Fruit fly (Drosophila melanogaster) whole organism, embryonic: ENCODE results near the gene LanB2.
A peak's percentile ranks its signal among the peaks of the same experiment; 100 is the strongest.

Source experiments
- Ada2b ChIP-seq: fragments of 200-800 bp; sonication (Bioruptor generic); IDR thresholded peaks from 2 replicates; pipeline ENCODE4 v1.3.6; 2022; ENCODE audit warnings: missing biosample characterization, missing genetic modification characterization
- Bgb ChIP-seq: fragments of 200-800 bp; sonication (Bioruptor generic); IDR thresholded peaks from 2 replicates; pipeline ENCODE4 v1.3.6; 2022; ENCODE audit warnings: missing biosample characterization, missing genetic modification characterization; ENCODE audit not compliant: partially characterized antibody
- CG10654 ChIP-seq: fragments of 200-800 bp; sonication (Bioruptor generic); optimal IDR thresholded peaks from 2 replicates; lab custom pipeline; 2016; ENCODE audit warnings: missing biosample characterization, missing genetic modification characterization
- CG13894 ChIP-seq: fragments of 200-800 bp; sonication (Bioruptor generic); optimal IDR thresholded peaks from 3 replicates; lab custom pipeline; 2018; ENCODE audit warnings: missing biosample characterization, mild to moderate bottlenecking, missing genetic modification characterization, moderate library complexity
- CG14860 ChIP-seq: fragments of 200-800 bp; sonication (Bioruptor generic); IDR thresholded peaks from 3 replicates; pipeline ENCODE4 v1.3.6; 2022; ENCODE audit warnings: missing biosample characterization, missing genetic modification characterization; ENCODE audit not compliant: partially characterized antibody
- CG2116 ChIP-seq: fragments of 200-800 bp; sonication (Bioruptor generic); optimal IDR thresholded peaks from 3 replicates; lab custom pipeline; 2018; ENCODE audit warnings: missing biosample characterization, mild to moderate bottlenecking, missing genetic modification characterization
- CG2129 ChIP-seq: fragments of 200-800 bp; sonication (Bioruptor generic); IDR thresholded peaks from 2 replicates; pipeline ENCODE4 v1.3.6; 2022; ENCODE audit warnings: missing biosample characterization, missing genetic modification characterization; ENCODE audit not compliant: partially characterized antibody
- CG2875 ChIP-seq: fragments of 200-800 bp; sonication (Bioruptor generic); optimal IDR thresholded peaks from 2 replicates; lab custom pipeline; 2017; ENCODE audit warnings: missing biosample characterization, mild to moderate bottlenecking, missing genetic modification characterization, missing genetic modification reagents
- CG2889 ChIP-seq: fragments of 200-800 bp; sonication (Bioruptor generic); IDR thresholded peaks from 3 replicates; pipeline ENCODE4 v1.3.6; 2022; ENCODE audit warnings: missing biosample characterization, missing genetic modification characterization
- CG3163 ChIP-seq: fragments of 200-800 bp; sonication (Bioruptor generic); optimal IDR thresholded peaks from 3 replicates; lab custom pipeline; 2016; ENCODE audit warnings: missing biosample characterization, missing genetic modification characterization
- CG32767 ChIP-seq: fragments of 200-800 bp; sonication (Bioruptor generic); IDR thresholded peaks from 2 replicates; pipeline ENCODE4 v1.3.6; 2022; ENCODE audit warnings: missing biosample characterization, missing genetic modification characterization
- CG6791 ChIP-seq: fragments of 200-800 bp; sonication (Bioruptor generic); IDR thresholded peaks from 3 replicates; pipeline ENCODE4 v1.3.6; 2022; ENCODE audit warnings: missing biosample characterization, missing genetic modification characterization; ENCODE audit not compliant: partially characterized antibody
- CG7271 ChIP-seq: fragments of 200-800 bp; sonication (Bioruptor generic); optimal IDR thresholded peaks from 2 replicates; lab custom pipeline; 2018; ENCODE audit warnings: missing biosample characterization, mild to moderate bottlenecking, missing genetic modification characterization, moderate library complexity
- CG7839 ChIP-seq: fragments of 200-800 bp; sonication (Bioruptor generic); optimal IDR thresholded peaks from 3 replicates; lab custom pipeline; 2018; ENCODE audit warnings: missing biosample characterization, mild to moderate bottlenecking, missing genetic modification characterization, moderate library complexity
- CG8924 ChIP-seq: fragments of 200-800 bp; optimal IDR thresholded peaks from 3 replicates; lab custom pipeline; 2019; ENCODE audit warnings: missing biosample characterization, mild to moderate bottlenecking, missing genetic modification characterization, moderate library complexity
- CG9797 ChIP-seq: fragments of 200-800 bp; sonication (Bioruptor generic); optimal IDR thresholded peaks from 3 replicates; lab custom pipeline; 2018; ENCODE audit warnings: missing biosample characterization, mild to moderate bottlenecking, missing genetic modification characterization
- CHES-1-like ChIP-seq: fragments of 200-800 bp; sonication (Bioruptor generic); optimal IDR thresholded peaks from 2 replicates; lab custom pipeline; 2016; ENCODE audit warnings: missing biosample characterization, missing genetic modification characterization
- CTCF ChIP-seq: fragments of 200-800 bp; sonication (Bioruptor generic); optimal IDR thresholded peaks from 2 replicates; lab custom pipeline; 2017; ENCODE audit warnings: missing biosample characterization, mild to moderate bottlenecking, missing genetic modification characterization, moderate library complexity
- ERR ChIP-seq: fragments of 200-800 bp; sonication (Bioruptor generic); optimal IDR thresholded peaks from 2 replicates; lab custom pipeline; 2016; ENCODE audit warnings: missing biosample characterization, missing genetic modification characterization
- HLH54F ChIP-seq: fragments of 200-800 bp; sonication (Bioruptor generic); optimal IDR thresholded peaks from 3 replicates; lab custom pipeline; 2016; ENCODE audit warnings: missing biosample characterization, missing genetic modification characterization
- Hr78 ChIP-seq, 2 experiments: fragments of 200-800 bp in 1 of 2; fragments of >200 bp in 1 of 2; sonication (Bioruptor generic) in 1 of 2; optimal IDR thresholded peaks; 2 replicates each; lab custom pipeline; 2017 to 2019; ENCODE audit warnings: missing biosample characterization in 2 of 2, missing genetic modification characterization in 2 of 2, mild to moderate bottlenecking in 1 of 2, moderate library complexity in 1 of 2
- MTF-1 ChIP-seq: fragments of 200-800 bp; sonication (Bioruptor generic); optimal IDR thresholded peaks from 2 replicates; lab custom pipeline; 2018; ENCODE audit warnings: missing biosample characterization, mild to moderate bottlenecking, missing genetic modification characterization, borderline replicate concordance
- Myb ChIP-seq: fragments of 200-800 bp; sonication (Bioruptor generic); optimal IDR thresholded peaks from 2 replicates; lab custom pipeline; 2016; ENCODE audit warnings: missing biosample characterization, missing genetic modification characterization
- Nf-YA ChIP-seq: fragments of 200-800 bp; sonication (Bioruptor generic); IDR thresholded peaks from 2 replicates; pipeline ENCODE4 v1.3.6; 2022; ENCODE audit warnings: missing biosample characterization, missing genetic modification characterization
- Pdp1 ChIP-seq, 2 experiments: fragments of 200-800 bp; sonication (Bioruptor generic); optimal IDR thresholded peaks; 3 replicates each; lab custom pipeline; 2016; ENCODE audit warnings: missing biosample characterization in 2 of 2, missing genetic modification characterization in 2 of 2, mild to moderate bottlenecking in 1 of 2, moderate library complexity in 1 of 2
- Poxn ChIP-seq: fragments of 200-800 bp; sonication (Bioruptor generic); IDR thresholded peaks from 2 replicates; pipeline ENCODE4 v1.3.6; 2022; ENCODE audit warnings: missing biosample characterization, missing genetic modification characterization
- Spps ChIP-seq: fragments of 200-800 bp; sonication (Bioruptor generic); optimal IDR thresholded peaks from 2 replicates; lab custom pipeline; 2018; ENCODE audit warnings: missing biosample characterization, mild to moderate bottlenecking, missing genetic modification characterization
- Sry-β ChIP-seq: fragments of 200-800 bp; sonication (Bioruptor generic); optimal IDR thresholded peaks from 2 replicates; lab custom pipeline; 2018; ENCODE audit warnings: missing biosample characterization, mild to moderate bottlenecking, missing genetic modification characterization, moderate library complexity
- Sry-δ ChIP-seq: fragments of 200-800 bp; sonication (Bioruptor generic); optimal IDR thresholded peaks from 2 replicates; lab custom pipeline; 2016; ENCODE audit warnings: missing biosample characterization, missing genetic modification characterization
- YL-1 ChIP-seq: fragments of 200-800 bp; sonication (Bioruptor generic); optimal IDR thresholded peaks from 3 replicates; lab custom pipeline; 2017; ENCODE audit warnings: missing biosample characterization, mild to moderate bottlenecking, missing genetic modification characterization
- ab ChIP-seq: fragments of 200-800 bp; sonication (Bioruptor generic); optimal IDR thresholded peaks from 2 replicates; lab custom pipeline; 2016; ENCODE audit warnings: missing biosample characterization, missing genetic modification characterization
- gsb-n ChIP-seq: fragments of 200-800 bp; sonication (Bioruptor generic); optimal IDR thresholded peaks from 3 replicates; lab custom pipeline; 2018; ENCODE audit warnings: missing biosample characterization, mild to moderate bottlenecking, missing genetic modification characterization
- her ChIP-seq: fragments of 200-800 bp; sonication (Bioruptor generic); optimal IDR thresholded peaks from 2 replicates; lab custom pipeline; 2016; ENCODE audit warnings: missing biosample characterization, missing genetic modification characterization
- hkb ChIP-seq, 2 experiments: fragments of 200-800 bp in 1 of 2; fragments of >200 bp in 1 of 2; sonication (Bioruptor generic) in 1 of 2; IDR thresholded peaks in 1 of 2; optimal IDR thresholded peaks in 1 of 2; 2 replicates each; pipeline versions ENCODE4 v1.3.6 to Lab custom; 2017 to 2022; ENCODE audit warnings: missing biosample characterization in 1 of 2, missing genetic modification characterization in 1 of 2
- ind ChIP-seq: fragments of 200-800 bp; sonication (Bioruptor generic); optimal IDR thresholded peaks from 3 replicates; lab custom pipeline; 2016; ENCODE audit warnings: missing biosample characterization, missing genetic modification characterization
- inv ChIP-seq: fragments of 200-800 bp; sonication (Bioruptor generic); IDR thresholded peaks from 2 replicates; pipeline ENCODE4 v1.3.6; 2022; ENCODE audit warnings: missing biosample characterization, missing genetic modification characterization; ENCODE audit not compliant: partially characterized antibody
- kay ChIP-seq: fragments of 200-800 bp; sonication (Bioruptor generic); optimal IDR thresholded peaks from 2 replicates; lab custom pipeline; 2016; ENCODE audit warnings: missing biosample characterization, missing genetic modification characterization
- lab ChIP-seq: fragments of 200-800 bp; sonication (Bioruptor generic); optimal IDR thresholded peaks from 3 replicates; lab custom pipeline; 2017; ENCODE audit warnings: missing biosample characterization, missing genetic modification characterization, mild to moderate bottlenecking, moderate library complexity, missing genetic modification reagents
- lola ChIP-seq, 3 experiments: fragments of >200 bp in 2 of 3; fragments of 200-800 bp in 1 of 3; sonication (Bioruptor generic) in 1 of 3; optimal IDR thresholded peaks; 2 replicates each; lab custom pipeline; 2017 to 2019; ENCODE audit warnings: missing biosample characterization in 3 of 3, missing genetic modification characterization in 3 of 3, mild to moderate bottlenecking in 1 of 3, moderate library complexity in 1 of 3
- pb ChIP-seq: fragments of 200-800 bp; sonication (Bioruptor generic); optimal IDR thresholded peaks from 3 replicates; lab custom pipeline; 2016; ENCODE audit warnings: missing biosample characterization, missing genetic modification characterization
- pzg ChIP-seq: fragments of 200-800 bp; sonication (Bioruptor generic); optimal IDR thresholded peaks from 3 replicates; lab custom pipeline; 2018; ENCODE audit warnings: missing biosample characterization, mild to moderate bottlenecking, missing genetic modification characterization, moderate library complexity
- rib ChIP-seq: fragments of 200-800 bp; sonication (Bioruptor generic); IDR thresholded peaks from 2 replicates; pipeline ENCODE4 v1.3.6; 2022; ENCODE audit warnings: missing biosample characterization, missing genetic modification characterization
- sd ChIP-seq: fragments of 200-800 bp; sonication (Bioruptor generic); optimal IDR thresholded peaks from 3 replicates; lab custom pipeline; 2018; ENCODE audit warnings: missing biosample characterization, mild to moderate bottlenecking, missing genetic modification characterization, moderate library complexity
- shn ChIP-seq: fragments of 200-800 bp; sonication (Bioruptor generic); optimal IDR thresholded peaks from 3 replicates; lab custom pipeline; 2016; ENCODE audit warnings: missing biosample characterization, missing genetic modification characterization
- stwl ChIP-seq: fragments of 200-800 bp; sonication (Bioruptor generic); optimal IDR thresholded peaks from 3 replicates; lab custom pipeline; 2018; ENCODE audit warnings: missing biosample characterization, mild to moderate bottlenecking, missing genetic modification characterization, moderate library complexity
- tgo ChIP-seq: fragments of 200-800 bp; sonication (Bioruptor generic); IDR thresholded peaks from 3 replicates; pipeline ENCODE4 v1.3.6; 2022; ENCODE audit warnings: missing biosample characterization, missing genetic modification characterization
- wor ChIP-seq: fragments of 200-800 bp; sonication (Bioruptor generic); IDR thresholded peaks from 2 replicates; pipeline ENCODE4 v1.3.6; 2022; ENCODE audit warnings: missing biosample characterization, missing genetic modification characterization
- zen ChIP-seq: fragments of 200-800 bp; sonication (Bioruptor generic); optimal IDR thresholded peaks from 3 replicates; lab custom pipeline; 2018; ENCODE audit warnings: missing biosample characterization, mild to moderate bottlenecking, missing genetic modification characterization, moderate library complexity

The LanB2 gene

DNA sequence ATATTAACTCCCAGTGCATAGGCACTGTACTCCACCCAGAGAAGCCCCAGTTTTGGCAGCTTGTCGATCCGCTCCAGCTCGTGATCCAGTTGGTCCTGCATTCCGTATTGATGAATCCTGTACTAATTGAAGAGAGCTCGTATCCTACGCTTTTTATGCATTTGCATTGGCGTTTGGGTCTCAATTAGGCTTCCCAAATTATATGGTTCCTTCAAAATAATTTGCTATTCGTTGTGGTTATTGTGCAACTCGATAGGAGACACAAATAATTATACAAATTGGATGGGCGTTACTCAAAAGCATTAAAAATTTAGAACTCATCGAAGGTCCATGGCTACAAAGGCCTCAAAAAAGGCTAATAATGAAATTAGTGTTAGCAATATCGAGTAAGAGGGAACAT lies 14.4 kb downstream of the LanB2 start, which contains the start of gene Or67b:
Gene Or67b, minus strand, starts transcription at position 101 of the 400 bp plus-strand sequence.
- TF ChIP-seq Pdp1 (GFP tag; optimal IDR thresholded peaks at IDR 0.05; lab: Kevin White, UChicago) (no peak), Nf-YA (GFP tag; lab: Robert Waterston, UW) (no peak), MTF-1 (GFP tag; lab: Kevin White, UChicago) (no peak), CG2129 (GFP tag; lab: Robert Waterston, UW) (no peak), CG13894 (tag; lab: Kevin White, UChicago) (no peak), CG6791 (no peak)

dm6 chr3L:9629910-9630309 lies 15.2 kb downstream of the LanB2 start:
- no peak for TF ChIP-seq zen (tag; lab: Kevin White, UChicago)
- TF ChIP-seq pzg (GFP tag; lab: Kevin White, UChicago) = peak; percentile 75
- no peak for TF ChIP-seq Pdp1 (GFP tag; optimal IDR thresholded peaks at IDR 0.05; lab: Kevin White, UChicago)
- TF ChIP-seq HLH54F = no peak
- TF ChIP-seq ab (GFP tag; lab: Kevin White, UChicago) = no peak
- TF ChIP-seq CG8924 (tag; lab: Kevin White, UChicago) = no peak
- no peak for TF ChIP-seq wor (GFP tag; lab: Robert Waterston, UW)
- TF ChIP-seq Myb (GFP tag; lab: Kevin White, UChicago) = peak; percentile 99
- TF ChIP-seq CG7271 (tag; lab: Kevin White, UChicago) = no peak
- no peak for TF ChIP-seq rib (GFP tag; lab: Robert Waterston, UW)
- TF ChIP-seq her (GFP tag; lab: Kevin White, UChicago) = no peak
- TF ChIP-seq CG32767 (GFP tag; lab: Robert Waterston, UW) = no peak
- TF ChIP-seq CG9797 (GFP tag; lab: Kevin White, UChicago) = peak; percentile 62
- TF ChIP-seq Bgb (GFP tag; lab: Robert Waterston, UW) = peak; percentile 55; the same call in 1 of the 2 replicates
- no peak for TF ChIP-seq CG2875 (GFP tag; lab: Kevin White, UChicago)
- TF ChIP-seq tgo = no peak
- TF ChIP-seq Ada2b (GFP tag; lab: Robert Waterston, UW) = no peak
- no peak for TF ChIP-seq inv (GFP tag; lab: Robert Waterston, UW)
- TF ChIP-seq gsb-n (tag; lab: Kevin White, UChicago) = no peak
- no peak for TF ChIP-seq ERR (GFP tag; lab: Kevin White, UChicago)
- no peak for TF ChIP-seq CG2889 (GFP tag; lab: Robert Waterston, UW)
- peak; percentile 68 for TF ChIP-seq CHES-1-like (GFP tag; lab: Kevin White, UChicago)
- no peak for TF ChIP-seq CG10654 (GFP tag; lab: Kevin White, UChicago)
- TF ChIP-seq CG2116 (GFP tag; lab: Kevin White, UChicago) = peak; percentile 19
- TF ChIP-seq Spps (tag; lab: Kevin White, UChicago) = no peak
- TF ChIP-seq CTCF (GFP tag; lab: Kevin White, UChicago) = peak; percentile 64
- TF ChIP-seq lab (GFP tag; lab: Kevin White, UChicago) = no peak
- TF ChIP-seq CG14860 (GFP tag; lab: Robert Waterston, UW) = no peak
- TF ChIP-seq Hr78 (GFP tag; optimal IDR thresholded peaks at IDR 0.05; lab: Kevin White, UChicago) = no peak
- TF ChIP-seq pb (GFP tag; lab: Kevin White, UChicago) = no peak
- TF ChIP-seq CG7839 = no peak
- TF ChIP-seq ind (GFP tag; lab: Kevin White, UChicago) = no peak
- TF ChIP-seq CG3163 = no peak
- no peak for TF ChIP-seq hkb (optimal IDR thresholded peaks at IDR 0.05; lab: Kevin White, UChicago)
- TF ChIP-seq hkb (GFP tag; IDR thresholded peaks at IDR 0.05; lab: Robert Waterston, UW) = no peak
- no peak for TF ChIP-seq lola (GFP tag; optimal IDR thresholded peaks at IDR 0.05; lab: Kevin White, UChicago)
- peak; percentile 31 for TF ChIP-seq Sry-δ (GFP tag; lab: Kevin White, UChicago)
- no peak for TF ChIP-seq Sry-β (GFP tag; lab: Kevin White, UChicago)
- no peak for TF ChIP-seq Poxn
- TF ChIP-seq shn (GFP tag; lab: Kevin White, UChicago) = no peak
- TF ChIP-seq kay (GFP tag; lab: Kevin White, UChicago) = no peak
- no peak for TF ChIP-seq sd (tag; lab: Kevin White, UChicago)
- TF ChIP-seq stwl = peak; percentile 63
- TF ChIP-seq YL-1 (GFP tag; lab: Kevin White, UChicago) = no peak
